Worm (Caenorhabditis elegans) whole organism, L1 larva: Measurements from ENCODE around the gene pgl-2.

Source experiments
- C34B4.2 ChIP-seq: sonication (generic microtip); optimal IDR thresholded peaks from 2 replicates; lab custom pipeline; 2017; ENCODE audit warnings: mild to moderate bottlenecking, missing genetic modification characterization, missing compliant biosample characterization
- F16B12.6 ChIP-seq: fragments of 150-350 bp; optimal IDR thresholded peaks from 2 replicates; lab custom pipeline; 2014; ENCODE audit warnings: missing biosample characterization, missing genetic modification characterization
- Y116A8C.19 ChIP-seq: sonication (generic microtip); optimal IDR thresholded peaks from 2 replicates; lab custom pipeline; 2016; ENCODE audit warnings: missing compliant biosample characterization, missing genetic modification characterization, borderline replicate concordance
- aha-1 ChIP-seq: fragments of 150-350 bp; optimal IDR thresholded peaks from 2 replicates; lab custom pipeline; 2014; ENCODE audit warnings: missing biosample characterization, missing genetic modification characterization
- ama-1 ChIP-seq: fragments of 150-350 bp; optimal IDR thresholded peaks from 2 replicates; lab custom pipeline; 2014
- ceh-8 ChIP-seq: fragments of 200-800 bp; sonication (Bioruptor generic); optimal IDR thresholded peaks from 2 replicates; lab custom pipeline; 2018; ENCODE audit warnings: mild to moderate bottlenecking, missing genetic modification characterization, moderate library complexity, missing compliant biosample characterization
- dsc-1 ChIP-seq: sonication (generic microtip); optimal IDR thresholded peaks from 2 replicates; lab custom pipeline; 2016; ENCODE audit warnings: mild to moderate bottlenecking, missing genetic modification characterization, missing compliant biosample characterization
- efl-1 ChIP-seq, 4 experiments: fragments of 150-350 bp; optimal IDR thresholded peaks in 3 of 4; peaks in 1 of 4; 1 replicate in 1 of 4; 2 replicates in 3 of 4; lab custom pipeline; 2014; ENCODE audit warnings: missing biosample characterization in 2 of 4, missing genetic modification characterization in 2 of 4, missing genetic modification reagents in 2 of 4
- elt-3 ChIP-seq, 6 experiments: fragments of 150-350 bp in 1 of 6; sonication (generic microtip); optimal IDR thresholded peaks; 2 replicates each; lab custom pipeline; 2017 to 2018; ENCODE audit warnings: missing biosample characterization in 6 of 6, missing genetic modification characterization in 6 of 6, inconsistent platforms in 1 of 6
- ets-5 ChIP-seq: fragments of 200-800 bp; sonication (Bioruptor generic); IDR thresholded peaks from 2 replicates; pipeline ENCODE4 v1.3.6; 2022; ENCODE audit warnings: missing genetic modification characterization, missing compliant biosample characterization
- fkh-4 ChIP-seq: sonication (generic microtip); optimal IDR thresholded peaks from 2 replicates; lab custom pipeline; 2016; ENCODE audit warnings: missing compliant biosample characterization, missing genetic modification characterization, borderline replicate concordance
- fkh-8 ChIP-seq: sonication (generic microtip); optimal IDR thresholded peaks from 2 replicates; lab custom pipeline; 2016; ENCODE audit warnings: mild to moderate bottlenecking, missing genetic modification characterization, missing compliant biosample characterization
- hlh-17 ChIP-seq: fragments of 200-800 bp; sonication (Bioruptor generic); optimal IDR thresholded peaks from 2 replicates; lab custom pipeline; 2018; ENCODE audit warnings: missing genetic modification characterization, mild to moderate bottlenecking, missing compliant biosample characterization, moderate library complexity, borderline replicate concordance
- irx-1 ChIP-seq: sonication (generic microtip); optimal IDR thresholded peaks from 2 replicates; lab custom pipeline; 2016; ENCODE audit warnings: missing genetic modification characterization, missing compliant biosample characterization
- lin-13 ChIP-seq: fragments of 150-350 bp; optimal IDR thresholded peaks from 2 replicates; lab custom pipeline; 2014; ENCODE audit warnings: missing biosample characterization, missing genetic modification reagents, missing genetic modification characterization
- lin-14 ChIP-seq: fragments of 200-800 bp; sonication (Bioruptor generic); optimal IDR thresholded peaks from 2 replicates; lab custom pipeline; 2018; ENCODE audit warnings: mild to moderate bottlenecking, missing genetic modification characterization, moderate library complexity, missing compliant biosample characterization
- lin-15B ChIP-seq: fragments of 150-350 bp; sonication (generic microtip); optimal IDR thresholded peaks from 3 replicates; lab custom pipeline; 2014; ENCODE audit warnings: missing biosample characterization, missing genetic modification characterization
- lin-35 ChIP-seq, 2 experiments: fragments of 150-350 bp; optimal IDR thresholded peaks; 2 replicates each; lab custom pipeline; 2014; ENCODE audit warnings: missing biosample characterization in 2 of 2, missing genetic modification characterization in 2 of 2, missing genetic modification reagents in 2 of 2
- lin-39 ChIP-seq: fragments of 150-350 bp; optimal IDR thresholded peaks from 2 replicates; lab custom pipeline; 2014; ENCODE audit warnings: missing biosample characterization, missing genetic modification reagents, missing genetic modification characterization
- lsy-2 ChIP-seq, 2 experiments: fragments of 150-350 bp; optimal IDR thresholded peaks; 2 replicates each; lab custom pipeline; 2014; ENCODE audit warnings: missing biosample characterization in 2 of 2, missing genetic modification characterization in 2 of 2
- nhr-12 ChIP-seq: sonication (generic microtip); optimal IDR thresholded peaks from 2 replicates; lab custom pipeline; 2017; ENCODE audit warnings: missing biosample characterization, missing genetic modification characterization
- nhr-28 ChIP-seq: fragments of 150-350 bp; optimal IDR thresholded peaks from 2 replicates; lab custom pipeline; 2014; ENCODE audit warnings: missing biosample characterization, missing genetic modification characterization
- nhr-71 ChIP-seq: sonication (generic microtip); optimal IDR thresholded peaks from 2 replicates; lab custom pipeline; 2016; ENCODE audit warnings: mild to moderate bottlenecking, missing genetic modification characterization, moderate library complexity, missing compliant biosample characterization
- nhr-77 ChIP-seq: fragments of 150-350 bp; optimal IDR thresholded peaks from 2 replicates; lab custom pipeline; 2014; ENCODE audit warnings: missing biosample characterization, missing genetic modification characterization
- nhr-84 ChIP-seq: sonication (generic microtip); optimal IDR thresholded peaks from 2 replicates; lab custom pipeline; 2017; ENCODE audit warnings: missing biosample characterization, missing genetic modification characterization
- nhr-85 ChIP-seq: sonication (generic microtip); peaks from one replicate; lab custom pipeline; 2016; ENCODE audit warnings: missing genetic modification characterization, inconsistent platforms, missing compliant biosample characterization
- rnt-1 ChIP-seq: sonication (generic microtip); optimal IDR thresholded peaks from 2 replicates; lab custom pipeline; 2016; ENCODE audit warnings: mild to moderate bottlenecking, missing genetic modification characterization, moderate library complexity, missing compliant biosample characterization
- snu-23 ChIP-seq: sonication (generic microtip); optimal IDR thresholded peaks from 2 replicates; lab custom pipeline; 2016; ENCODE audit warnings: missing genetic modification characterization, missing compliant biosample characterization
- sox-4 ChIP-seq: sonication (generic microtip); optimal IDR thresholded peaks from 2 replicates; lab custom pipeline; 2016; ENCODE audit warnings: missing genetic modification characterization, missing compliant biosample characterization
- sptf-1 ChIP-seq: fragments of 150-350 bp; optimal IDR thresholded peaks from 2 replicates; lab custom pipeline; 2014; ENCODE audit warnings: missing biosample characterization, missing genetic modification characterization
- swsn-7 ChIP-seq: sonication (generic microtip); optimal IDR thresholded peaks from 2 replicates; lab custom pipeline; 2016; ENCODE audit warnings: missing genetic modification characterization, missing compliant biosample characterization
- tbx-2 ChIP-seq: sonication (generic microtip); optimal IDR thresholded peaks from 2 replicates; lab custom pipeline; 2016; ENCODE audit warnings: missing genetic modification characterization, missing compliant biosample characterization
- unc-130 ChIP-seq: fragments of 150-350 bp; optimal IDR thresholded peaks from 2 replicates; lab custom pipeline; 2017; ENCODE audit warnings: missing biosample characterization, missing genetic modification characterization, inconsistent platforms
- unc-62 ChIP-seq: fragments of 150-350 bp; optimal IDR thresholded peaks from 2 replicates; lab custom pipeline; 2014; ENCODE audit warnings: missing biosample characterization, missing genetic modification reagents, missing genetic modification characterization
- unc-86 ChIP-seq: sonication (generic microtip); optimal IDR thresholded peaks from 2 replicates; lab custom pipeline; 2016; ENCODE audit warnings: missing genetic modification characterization, missing compliant biosample characterization
- vab-15 ChIP-seq: sonication (generic microtip); optimal IDR thresholded peaks from 2 replicates; lab custom pipeline; 2017; ENCODE audit warnings: missing genotype, mild to moderate bottlenecking, missing genetic modification characterization, missing compliant biosample characterization
- zip-4 ChIP-seq: fragments of 200-800 bp; sonication (Bioruptor generic); optimal IDR thresholded peaks from 2 replicates; lab custom pipeline; 2018; ENCODE audit warnings: mild to moderate bottlenecking, missing genetic modification characterization, moderate library complexity, missing compliant biosample characterization

Gene pgl-2

DNA sequence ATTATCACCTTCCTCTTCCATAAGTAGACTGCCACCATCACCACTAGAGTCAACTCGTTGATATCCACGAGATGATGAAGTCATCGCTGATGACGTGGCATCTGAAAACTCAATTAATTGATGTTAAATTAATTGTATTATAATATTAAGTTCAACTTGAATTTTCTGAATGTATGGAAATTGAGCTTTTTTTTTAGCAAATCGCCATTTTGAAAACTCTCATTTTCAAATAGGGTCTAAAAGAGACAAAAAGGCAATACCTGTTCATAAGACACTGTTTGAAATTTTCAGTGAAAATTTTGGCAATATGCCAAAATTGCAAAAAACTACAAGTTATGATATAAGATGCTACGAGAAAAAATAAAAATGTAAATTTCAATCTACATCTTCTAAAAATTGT lies 31.6 kb downstream of the pgl-2 start, which contains the start of gene twk-7:
Gene twk-7 (minus strand): TSS at position 101 of the 400 bp plus-strand sequence.
- no peak for TF ChIP-seq C34B4.2 (tag; lab: Kevin White, UChicago)
- no peak for TF ChIP-seq elt-3 (tag; optimal IDR thresholded peaks at IDR 0.05; lab: Kevin White, UChicago)
- TF ChIP-seq nhr-28 (tag; lab: Kevin White, UChicago), result no peak
- TF ChIP-seq irx-1, result no peak
- no peak for TF ChIP-seq sox-4
- no peak for TF ChIP-seq ets-5 (GFP tag; lab: Robert Waterston, UW)
- no peak for TF ChIP-seq nhr-77 (tag; lab: Kevin White, UChicago)
- no peak for TF ChIP-seq fkh-8 (tag; lab: Kevin White, UChicago)
- no peak for TF ChIP-seq vab-15
- TF ChIP-seq ama-1 (lab: Kevin White, UChicago), result no peak
- TF ChIP-seq unc-62 (GFP tag; lab: Kevin White, UChicago), result no peak
- no peak for TF ChIP-seq lin-39 (tag; lab: Kevin White, UChicago)
- no peak for TF ChIP-seq lin-15B
- TF ChIP-seq swsn-7 (tag; lab: Kevin White, UChicago), result no peak
- TF ChIP-seq lin-14 (GFP tag; lab: Kevin White, UChicago), result no peak
- no peak for TF ChIP-seq unc-130

DNA sequence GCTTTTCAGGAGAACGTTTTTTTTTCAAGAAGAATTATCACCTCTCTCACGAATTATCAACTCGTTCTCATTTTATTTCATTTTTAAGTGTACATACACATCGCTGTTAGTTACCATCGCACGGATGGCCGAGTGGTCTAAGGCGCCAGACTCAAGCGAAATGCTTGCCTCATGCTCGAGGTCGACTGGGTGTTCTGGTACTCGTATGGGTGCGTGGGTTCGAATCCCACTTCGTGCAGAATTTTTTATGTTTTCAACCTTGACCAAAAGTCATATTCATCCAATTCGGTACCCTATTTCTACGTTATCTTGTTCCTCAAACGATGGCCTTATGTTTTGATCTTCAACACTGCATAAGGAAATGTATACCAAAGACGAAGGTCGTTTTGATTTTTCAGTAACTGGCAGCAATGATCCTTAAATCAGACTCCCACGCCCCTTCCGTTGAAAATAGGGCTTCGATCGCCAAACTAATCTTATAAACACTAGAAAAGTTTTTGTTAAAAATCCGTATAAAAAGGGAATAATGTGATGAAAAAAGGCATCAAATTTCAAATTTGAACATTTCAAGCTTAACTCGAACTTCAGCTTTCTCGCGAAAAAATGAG lies 35.9 kb downstream of the pgl-2 start, which contains the start of gene fip-1:
Gene fip-1 (plus strand): TSS at position 558 of the 608 bp plus-strand sequence.
- TF ChIP-seq snu-23 (peak; percentile 0), F16B12.6 (tag; lab: Kevin White, UChicago) (no peak), Y116A8C.19 (tag; lab: Kevin White, UChicago) (no peak), sptf-1 (tag; lab: Kevin White, UChicago) (no peak), efl-1 (optimal IDR thresholded peaks at IDR 0.05; lab: Kevin White, UChicago) (no peak), efl-1 (GFP tag; optimal IDR thresholded peaks at IDR 0.05 in 1 of 2; lab: Kevin White, UChicago) (peak in 1 of 2 experiments; percentile 87), dsc-1 (tag; lab: Kevin White, UChicago) (no peak), tbx-2 (tag; lab: Kevin White, UChicago) (no peak), lin-35 (GFP tag; optimal IDR thresholded peaks at IDR 0.05; lab: Kevin White, UChicago) (peak in 1 of 2 experiments; percentile 29), nhr-71 (peak; percentile 22), unc-86 (tag; lab: Kevin White, UChicago) (no peak)

- TF ChIP-seq lsy-2 (tag; optimal IDR thresholded peaks at IDR 0.05; lab: Kevin White, UChicago) (peak in 1 of 2 experiments; percentile 46), rnt-1 (tag; lab: Kevin White, UChicago) (peak; percentile 61), snu-23 (no peak), lin-14 (GFP tag; lab: Kevin White, UChicago) (peak; percentile 73), nhr-12 (tag; lab: Kevin White, UChicago) (no peak), F16B12.6 (tag; lab: Kevin White, UChicago) (no peak), nhr-71 (peak; percentile 42), unc-86 (tag; lab: Kevin White, UChicago) (no peak), sptf-1 (tag; lab: Kevin White, UChicago) (no peak), fkh-8 (tag; lab: Kevin White, UChicago) (no peak), hlh-17 (GFP tag; lab: Kevin White, UChicago) (no peak), aha-1 (tag; lab: Kevin White, UChicago) (no peak), nhr-85 (tag; lab: Kevin White, UChicago) (no peak), fkh-4 (tag; lab: Kevin White, UChicago) (no peak), zip-4 (GFP tag; lab: Kevin White, UChicago) (no peak), lin-13 (GFP tag; lab: Kevin White, UChicago) (no peak), ceh-8 (no peak), nhr-84 (tag; lab: Kevin White, UChicago) (no peak)
Observed at ce11 chrIII:8636803-8637202, 38.4 kb downstream of the pgl-2 start.
